Worm (Caenorhabditis elegans) whole organism, L2 larva: Measurements from ENCODE around the gene msp-64.
A peak's percentile ranks its signal among the peaks of the same experiment; 100 is the strongest.

ENCODE experiments used
- C34F6.9 ChIP-seq: fragments of 150-350 bp; optimal IDR thresholded peaks from 2 replicates; lab custom pipeline; 2014; ENCODE audit warnings: missing biosample characterization, missing genetic modification characterization
- F13H6.1 ChIP-seq: sonication (generic microtip); optimal IDR thresholded peaks from 2 replicates; lab custom pipeline; 2016; ENCODE audit warnings: missing genetic modification characterization, missing compliant biosample characterization
- R02D3.7 ChIP-seq: fragments of 150-350 bp; optimal IDR thresholded peaks from 2 replicates; lab custom pipeline; 2014; ENCODE audit warnings: missing biosample characterization, missing genetic modification characterization
- Y55F3AM.14 ChIP-seq: fragments of 200-800 bp; sonication (Bioruptor generic); optimal IDR thresholded peaks from 2 replicates; lab custom pipeline; 2018; ENCODE audit warnings: mild to moderate bottlenecking, missing genetic modification characterization, missing compliant biosample characterization
- ZK546.5 ChIP-seq: sonication (generic microtip); optimal IDR thresholded peaks from 2 replicates; lab custom pipeline; 2017; ENCODE audit warnings: missing biosample characterization, missing genetic modification characterization
- blmp-1 ChIP-seq: sonication (generic microtip); optimal IDR thresholded peaks from 2 replicates; lab custom pipeline; 2017; ENCODE audit warnings: missing genetic modification characterization, mild to moderate bottlenecking, missing compliant biosample characterization, antibody characterized with exemption, moderate library complexity; ENCODE audit not compliant: insufficient read depth
- ceh-16 ChIP-seq: fragments of 150-350 bp; optimal IDR thresholded peaks from 2 replicates; lab custom pipeline; 2014; ENCODE audit warnings: missing biosample characterization, missing genetic modification characterization
- ceh-82 ChIP-seq: fragments of 150-350 bp; optimal IDR thresholded peaks from 2 replicates; lab custom pipeline; 2014; ENCODE audit warnings: missing biosample characterization, missing genetic modification characterization
- crh-2 ChIP-seq: sonication (generic microtip); optimal IDR thresholded peaks from 2 replicates; lab custom pipeline; 2017; ENCODE audit warnings: missing biosample characterization, missing genetic modification characterization
- dmd-4 ChIP-seq: sonication (generic microtip); optimal IDR thresholded peaks from 2 replicates; lab custom pipeline; 2017; ENCODE audit warnings: missing biosample characterization, missing genetic modification characterization
- elt-1 ChIP-seq: fragments of 150-350 bp; optimal IDR thresholded peaks from 2 replicates; lab custom pipeline; 2014; ENCODE audit warnings: missing biosample characterization, missing genetic modification characterization
- elt-3 ChIP-seq: sonication (generic microtip); optimal IDR thresholded peaks from 2 replicates; lab custom pipeline; 2017; ENCODE audit warnings: missing biosample characterization, missing genetic modification characterization
- fos-1 ChIP-seq: fragments of 150-350 bp; optimal IDR thresholded peaks from 2 replicates; lab custom pipeline; 2014; ENCODE audit warnings: missing biosample characterization, missing genetic modification characterization
- lin-11 ChIP-seq: fragments of 150-350 bp; sonication (generic microtip); optimal IDR thresholded peaks from 2 replicates; lab custom pipeline; 2014; ENCODE audit warnings: missing biosample characterization, missing genetic modification characterization, inconsistent platforms, mixed read lengths
- lin-13 ChIP-seq: fragments of 150-350 bp; optimal IDR thresholded peaks from 2 replicates; lab custom pipeline; 2014; ENCODE audit warnings: missing biosample characterization, missing genetic modification reagents, missing genetic modification characterization
- lin-39 ChIP-seq: fragments of 150-350 bp; optimal IDR thresholded peaks from 2 replicates; lab custom pipeline; 2014; ENCODE audit warnings: missing biosample characterization, missing genetic modification reagents, missing genetic modification characterization
- lsy-2 ChIP-seq, 2 experiments: fragments of 150-350 bp in 1 of 2; sonication (generic microtip) in 1 of 2; optimal IDR thresholded peaks; 2 replicates each; lab custom pipeline; 2014 to 2017; ENCODE audit warnings: missing biosample characterization in 2 of 2, missing genetic modification characterization in 2 of 2
- mab-5 ChIP-seq: fragments of 150-350 bp; optimal IDR thresholded peaks from 2 replicates; lab custom pipeline; 2014; ENCODE audit warnings: missing biosample characterization, missing genetic modification characterization
- mbf-1 ChIP-seq: sonication (generic microtip); optimal IDR thresholded peaks from 2 replicates; lab custom pipeline; 2017; ENCODE audit warnings: missing biosample characterization, missing genetic modification characterization
- mdl-1 ChIP-seq, 2 experiments: fragments of 150-350 bp in 1 of 2; sonication (generic microtip) in 1 of 2; optimal IDR thresholded peaks; 2 replicates each; lab custom pipeline; 2017; ENCODE audit warnings: missing biosample characterization in 2 of 2, missing genetic modification characterization in 2 of 2
- nhr-10 ChIP-seq: sonication (generic microtip); optimal IDR thresholded peaks from 2 replicates; lab custom pipeline; 2017; ENCODE audit warnings: missing biosample characterization, missing genetic modification characterization
- nhr-11 ChIP-seq: fragments of 150-350 bp; optimal IDR thresholded peaks from 2 replicates; lab custom pipeline; 2014; ENCODE audit warnings: missing biosample characterization, missing genetic modification characterization
- nhr-12 ChIP-seq: fragments of 150-350 bp; optimal IDR thresholded peaks from 2 replicates; lab custom pipeline; 2014; ENCODE audit warnings: missing biosample characterization, missing genetic modification characterization
- nhr-129 ChIP-seq: fragments of 150-350 bp; optimal IDR thresholded peaks from 2 replicates; lab custom pipeline; 2014; ENCODE audit warnings: missing biosample characterization, missing genetic modification characterization
- nhr-21 ChIP-seq: fragments of 150-350 bp; optimal IDR thresholded peaks from 2 replicates; lab custom pipeline; 2014; ENCODE audit warnings: missing biosample characterization, missing genetic modification characterization
- nhr-23 ChIP-seq: fragments of 150-350 bp; optimal IDR thresholded peaks from 2 replicates; lab custom pipeline; 2014; ENCODE audit warnings: missing biosample characterization, missing genetic modification reagents, missing genetic modification characterization
- nhr-237 ChIP-seq: fragments of 150-350 bp; optimal IDR thresholded peaks from 2 replicates; lab custom pipeline; 2014; ENCODE audit warnings: missing biosample characterization, missing genetic modification characterization
- nhr-6 ChIP-seq: fragments of 150-350 bp; optimal IDR thresholded peaks from 2 replicates; lab custom pipeline; 2014; ENCODE audit warnings: missing biosample characterization, missing genetic modification characterization
- nhr-77 ChIP-seq: fragments of 150-350 bp; optimal IDR thresholded peaks from 2 replicates; lab custom pipeline; 2014; ENCODE audit warnings: missing biosample characterization, missing genetic modification characterization
- peb-1 ChIP-seq: fragments of 150-350 bp; optimal IDR thresholded peaks from 2 replicates; lab custom pipeline; 2014; ENCODE audit warnings: missing biosample characterization, missing genetic modification characterization
- skn-1 ChIP-seq: sonication (generic microtip); optimal IDR thresholded peaks from 2 replicates; lab custom pipeline; 2017; ENCODE audit warnings: missing biosample characterization, missing genetic modification characterization
- sma-9 ChIP-seq, 2 experiments: fragments of 150-350 bp in 1 of 2; sonication (generic microtip) in 1 of 2; optimal IDR thresholded peaks; 2 replicates each; lab custom pipeline; 2014 to 2016; ENCODE audit warnings: missing genetic modification characterization in 2 of 2, mild to moderate bottlenecking in 1 of 2, missing biosample characterization in 1 of 2, missing compliant biosample characterization in 1 of 2, missing genetic modification reagents in 1 of 2, moderate library complexity in 1 of 2
- snpc-4 ChIP-seq: fragments of 150-350 bp; optimal IDR thresholded peaks from 2 replicates; lab custom pipeline; 2014; ENCODE audit warnings: missing biosample characterization, missing genetic modification characterization
- unc-39 ChIP-seq: fragments of 150-350 bp; optimal IDR thresholded peaks from 2 replicates; lab custom pipeline; 2014; ENCODE audit warnings: missing biosample characterization, missing genetic modification characterization
- unc-55 ChIP-seq: fragments of 150-350 bp; sonication (generic microtip); optimal IDR thresholded peaks from 3 replicates; lab custom pipeline; 2014; ENCODE audit warnings: missing biosample characterization, missing genetic modification reagents, missing genetic modification characterization
- ztf-11 ChIP-seq: sonication (generic microtip); optimal IDR thresholded peaks from 2 replicates; lab custom pipeline; 2017; ENCODE audit warnings: missing biosample characterization, missing genetic modification characterization
- ztf-4 ChIP-seq: fragments of 150-350 bp; optimal IDR thresholded peaks from 2 replicates; lab custom pipeline; 2014; ENCODE audit warnings: missing biosample characterization, missing genetic modification characterization

msp-64 gene

DNA sequence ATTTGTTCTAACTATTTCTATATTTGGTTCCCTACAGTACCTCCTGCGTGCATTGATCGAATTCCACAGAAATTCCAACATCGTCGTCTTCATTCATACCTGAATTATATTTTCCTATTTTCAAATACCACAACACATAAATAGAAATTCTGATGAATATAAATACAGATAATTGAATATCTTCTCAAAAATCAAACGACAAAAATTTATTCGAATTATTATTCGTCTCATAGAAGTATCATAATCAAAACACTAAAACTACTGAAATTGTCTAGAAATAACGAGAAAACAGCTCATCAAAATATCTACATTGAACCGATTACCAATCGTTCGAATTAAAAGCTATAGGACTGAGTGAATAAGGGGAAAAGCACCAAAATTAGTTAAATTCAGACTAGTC is 23.0 kb upstream of the msp-64 start, which contains the start of gene gtap-1:
TSS of gene gtap-1 (minus strand) at position 101 of the 400 bp plus-strand sequence.
- TF ChIP-seq lsy-2 (tag; optimal IDR thresholded peaks at IDR 0.05; lab: Kevin White, UChicago), result no peak
- no peak for TF ChIP-seq unc-39
- TF ChIP-seq nhr-21 (tag; lab: Kevin White, UChicago), result no peak
- no peak for TF ChIP-seq lin-39 (tag; lab: Kevin White, UChicago)
- no peak for TF ChIP-seq C34F6.9 (tag; lab: Kevin White, UChicago)
- TF ChIP-seq mab-5, result no peak
- no peak for TF ChIP-seq crh-2 (tag; lab: Kevin White, UChicago)
- TF ChIP-seq nhr-11 (tag; lab: Kevin White, UChicago), result no peak
- no peak for TF ChIP-seq nhr-10 (tag; lab: Kevin White, UChicago)
- TF ChIP-seq Y55F3AM.14 (GFP tag; lab: Kevin White, UChicago), result no peak
- no peak for TF ChIP-seq nhr-129 (tag; lab: Kevin White, UChicago)
- no peak for TF ChIP-seq ZK546.5 (tag; lab: Kevin White, UChicago)
- TF ChIP-seq ztf-4 (tag; lab: Kevin White, UChicago), result no peak
- no peak for TF ChIP-seq dmd-4 (tag; lab: Kevin White, UChicago)
- TF ChIP-seq ztf-11 (tag; lab: Kevin White, UChicago), result no peak
- no peak for TF ChIP-seq nhr-77 (tag; lab: Kevin White, UChicago)
- TF ChIP-seq skn-1 (tag; lab: Kevin White, UChicago), result no peak
- no peak for TF ChIP-seq mdl-1 (tag; optimal IDR thresholded peaks at IDR 0.05; lab: Kevin White, UChicago)
- TF ChIP-seq elt-1 (tag; lab: Kevin White, UChicago), result no peak

DNA sequence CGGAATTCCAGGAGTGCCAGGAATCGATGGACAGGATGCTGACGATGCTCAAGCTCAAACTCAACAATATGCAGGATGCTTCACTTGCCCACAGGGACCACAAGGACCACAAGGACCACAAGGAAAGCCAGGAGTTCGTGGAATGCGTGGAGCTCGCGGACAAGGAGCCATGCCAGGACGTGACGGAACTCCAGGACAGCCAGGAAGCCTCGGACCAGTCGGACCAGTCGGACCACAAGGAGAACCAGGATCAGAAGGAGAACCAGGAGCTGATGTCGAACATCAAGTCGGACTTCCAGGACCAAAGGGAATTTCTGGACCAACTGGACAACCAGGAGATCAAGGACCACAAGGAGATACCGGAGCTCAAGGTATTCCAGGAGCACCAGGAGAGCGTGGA is 21.2 kb upstream of the msp-64 start:
- no peak for TF ChIP-seq dmd-4 (tag; lab: Kevin White, UChicago)
- no peak for TF ChIP-seq nhr-23 (tag; lab: Kevin White, UChicago)
- TF ChIP-seq crh-2 (tag; lab: Kevin White, UChicago), result no peak
- no peak for TF ChIP-seq nhr-10 (tag; lab: Kevin White, UChicago)
- TF ChIP-seq ceh-16 (tag; lab: Kevin White, UChicago), result no peak
- TF ChIP-seq unc-55, result no peak
- TF ChIP-seq nhr-237, result no peak
- no peak for TF ChIP-seq nhr-6 (tag; lab: Kevin White, UChicago)
- no peak for TF ChIP-seq blmp-1 (tag; lab: Kevin White, UChicago)
- TF ChIP-seq Y55F3AM.14 (GFP tag; lab: Kevin White, UChicago), result no peak
- no peak for TF ChIP-seq lin-11
- TF ChIP-seq nhr-12, result no peak
- no peak for TF ChIP-seq unc-39
- TF ChIP-seq, all 48 proteins: peak for 0

DNA sequence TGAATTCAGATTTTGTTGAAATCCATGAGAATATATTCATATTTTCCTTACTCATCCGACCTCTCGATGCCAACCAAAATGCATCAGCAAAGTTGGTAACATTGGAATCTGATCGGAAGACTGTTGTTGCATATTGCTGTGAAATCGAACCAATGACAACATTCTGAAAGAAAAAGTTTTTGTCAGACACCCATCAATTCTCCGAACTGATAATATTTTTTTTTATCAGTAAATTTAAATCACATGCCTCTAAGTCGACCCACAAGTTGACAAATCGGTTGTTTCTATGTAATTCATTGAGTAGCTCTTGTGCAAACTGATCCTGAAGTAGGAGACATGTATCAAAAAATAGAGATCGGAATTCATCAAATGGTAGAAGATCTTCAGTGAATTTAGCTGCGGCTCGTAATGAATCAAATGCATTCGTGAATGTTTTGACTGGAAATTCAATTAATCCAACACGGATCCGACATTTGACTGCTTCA is 19.9 kb upstream of the msp-64 start, which contains the start of gene col-74:
TSS of gene col-74 (plus strand) at position 435 of the 485 bp plus-strand sequence.
- TF ChIP-seq mbf-1 (tag; lab: Kevin White, UChicago) (no peak), fos-1 (tag; lab: Kevin White, UChicago) (peak; percentile 47)

DNA sequence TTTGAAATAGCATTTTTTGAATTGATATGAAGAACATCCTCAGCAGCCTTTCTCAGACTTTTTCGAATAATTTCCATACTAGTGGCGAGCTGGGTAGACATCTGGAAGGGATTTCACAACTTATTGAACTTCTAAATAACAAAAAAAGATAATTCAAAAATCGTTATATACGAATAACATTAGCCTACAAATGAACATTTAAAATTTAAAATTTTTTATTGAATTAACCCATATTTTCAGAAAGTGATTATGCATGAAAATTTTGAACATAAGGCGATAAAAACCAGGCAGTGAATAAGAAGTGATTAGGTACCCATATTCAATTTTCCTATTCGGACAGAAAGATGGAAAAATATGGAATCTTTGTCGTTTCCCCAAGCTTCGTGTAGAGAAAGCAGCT is 18.4 kb upstream of the msp-64 start, which contains the start of gene ZK1248.11:
TSS of gene ZK1248.11 (minus strand) at position 101 of the 400 bp plus-strand sequence.
- TF ChIP-seq F13H6.1 (tag; lab: Kevin White, UChicago) (no peak), peb-1 (tag; lab: Kevin White, UChicago) (no peak), nhr-237 (no peak), mdl-1 (tag; optimal IDR thresholded peaks at IDR 0.05; lab: Kevin White, UChicago) (no peak), crh-2 (tag; lab: Kevin White, UChicago) (no peak), unc-39 (no peak), ZK546.5 (tag; lab: Kevin White, UChicago) (no peak), R02D3.7 (tag; lab: Kevin White, UChicago) (no peak), mbf-1 (tag; lab: Kevin White, UChicago) (no peak), sma-9 (GFP tag; optimal IDR thresholded peaks at IDR 0.05; lab: Kevin White, UChicago) (no peak), sma-9 (tag; optimal IDR thresholded peaks at IDR 0.05; lab: Kevin White, UChicago) (no peak), lsy-2 (tag; optimal IDR thresholded peaks at IDR 0.05; lab: Kevin White, UChicago) (no peak), ceh-82 (no peak), snpc-4 (tag; lab: Kevin White, UChicago) (no peak), elt-3 (no peak), nhr-23 (tag; lab: Kevin White, UChicago) (no peak), nhr-21 (tag; lab: Kevin White, UChicago) (no peak), fos-1 (tag; lab: Kevin White, UChicago) (no peak), lin-13 (GFP tag; lab: Kevin White, UChicago) (no peak), blmp-1 (tag; lab: Kevin White, UChicago) (no peak)
